Worm (Caenorhabditis elegans) whole organism, mixed stage, embryonic: ENCODE results near the gene srt-18.

ENCODE experiments used
- M03D4.4 ChIP-seq: sonication (generic microtip); optimal IDR thresholded peaks from 2 replicates; lab custom pipeline; 2017; ENCODE audit warnings: mild to moderate bottlenecking, missing genetic modification characterization, missing compliant biosample characterization
- bed-3 ChIP-seq: fragments of 200-800 bp; sonication (Bioruptor generic); optimal IDR thresholded peaks from 3 replicates; lab custom pipeline; 2018; ENCODE audit warnings: mild to moderate bottlenecking, missing genetic modification characterization, moderate library complexity, missing compliant biosample characterization
- blmp-1 ChIP-seq: fragments of 150-350 bp; optimal IDR thresholded peaks from 2 replicates; lab custom pipeline; 2014; ENCODE audit warnings: missing biosample characterization, missing genetic modification characterization
- ceh-39 ChIP-seq: fragments of 150-350 bp; optimal IDR thresholded peaks from 2 replicates; lab custom pipeline; 2014; ENCODE audit warnings: missing biosample characterization, missing genetic modification characterization
- ceh-43 ChIP-seq: fragments of 200-800 bp; sonication (Bioruptor generic); optimal IDR thresholded peaks from 2 replicates; lab custom pipeline; 2018; ENCODE audit warnings: mild to moderate bottlenecking, missing genetic modification characterization, moderate library complexity, missing compliant biosample characterization
- ceh-83 ChIP-seq: fragments of 200-800 bp; sonication (Bioruptor generic); optimal IDR thresholded peaks from 2 replicates; lab custom pipeline; 2018; ENCODE audit warnings: mild to moderate bottlenecking, missing genetic modification characterization, missing compliant biosample characterization
- ces-1 ChIP-seq: fragments of 150-350 bp; optimal IDR thresholded peaks from 2 replicates; lab custom pipeline; 2014; ENCODE audit warnings: missing biosample characterization, missing genetic modification reagents, missing genetic modification characterization
- drap-1 ChIP-seq: fragments of 200-800 bp; sonication (Bioruptor generic); optimal IDR thresholded peaks from 3 replicates; lab custom pipeline; 2018; ENCODE audit warnings: mild to moderate bottlenecking, missing genetic modification characterization, missing compliant biosample characterization
- elt-1 ChIP-seq: sonication (generic microtip); optimal IDR thresholded peaks from 2 replicates; lab custom pipeline; 2017; ENCODE audit warnings: missing genetic modification characterization, mild to moderate bottlenecking, missing compliant biosample characterization, antibody characterized with exemption, moderate library complexity, borderline replicate concordance; ENCODE audit not compliant: insufficient read depth
- elt-3 ChIP-seq: fragments of 150-350 bp; optimal IDR thresholded peaks from 2 replicates; lab custom pipeline; 2014; ENCODE audit warnings: missing biosample characterization, missing genetic modification characterization
- flh-1 ChIP-seq: fragments of 200-800 bp; sonication (Bioruptor generic); optimal IDR thresholded peaks from 2 replicates; lab custom pipeline; 2018; ENCODE audit warnings: mild to moderate bottlenecking, missing genetic modification characterization, moderate library complexity, missing compliant biosample characterization
- lin-13 ChIP-seq: fragments of 150-350 bp; optimal IDR thresholded peaks from 2 replicates; lab custom pipeline; 2014; ENCODE audit warnings: missing biosample characterization, missing genetic modification characterization
- lin-32 ChIP-seq: fragments of 200-800 bp; sonication (Bioruptor generic); optimal IDR thresholded peaks from 2 replicates; lab custom pipeline; 2018; ENCODE audit warnings: mild to moderate bottlenecking, missing genetic modification characterization, missing compliant biosample characterization
- lsy-2 ChIP-seq: fragments of 150-350 bp; optimal IDR thresholded peaks from 2 replicates; lab custom pipeline; 2014; ENCODE audit warnings: missing biosample characterization, missing genetic modification characterization
- mep-1 ChIP-seq: fragments of 150-350 bp; optimal IDR thresholded peaks from 2 replicates; lab custom pipeline; 2017; ENCODE audit warnings: missing biosample characterization, missing genetic modification reagents, missing genetic modification characterization, inconsistent platforms
- mls-2 ChIP-seq: sonication (generic microtip); optimal IDR thresholded peaks from 2 replicates; lab custom pipeline; 2016; ENCODE audit warnings: mild to moderate bottlenecking, missing genetic modification characterization, moderate library complexity, missing compliant biosample characterization
- nhr-12 ChIP-seq: fragments of 150-350 bp; optimal IDR thresholded peaks from 2 replicates; lab custom pipeline; 2014; ENCODE audit warnings: missing biosample characterization, missing genetic modification characterization
- nhr-2 ChIP-seq: fragments of 150-350 bp; optimal IDR thresholded peaks from 2 replicates; lab custom pipeline; 2014; ENCODE audit warnings: missing biosample characterization, missing genetic modification characterization
- nhr-237 ChIP-seq: fragments of 150-350 bp; optimal IDR thresholded peaks from 2 replicates; lab custom pipeline; 2014; ENCODE audit warnings: missing biosample characterization, missing genetic modification characterization
- nhr-28 ChIP-seq: fragments of 150-350 bp; optimal IDR thresholded peaks from 2 replicates; lab custom pipeline; 2014; ENCODE audit warnings: missing biosample characterization, missing genetic modification characterization
- nhr-76 ChIP-seq: sonication (generic microtip); optimal IDR thresholded peaks from 2 replicates; lab custom pipeline; 2017; ENCODE audit warnings: missing biosample characterization, missing genetic modification characterization
- pha-4 ChIP-seq: fragments of 150-350 bp; optimal IDR thresholded peaks from 2 replicates; lab custom pipeline; 2018; ENCODE audit warnings: missing biosample characterization, missing genetic modification reagents, missing genetic modification characterization
- sptf-1 ChIP-seq: sonication (generic microtip); optimal IDR thresholded peaks from 2 replicates; lab custom pipeline; 2017; ENCODE audit warnings: mild to moderate bottlenecking, missing genetic modification characterization, moderate library complexity, missing compliant biosample characterization
- tbx-8 ChIP-seq: fragments of 200-800 bp; sonication (Bioruptor generic); optimal IDR thresholded peaks from 2 replicates; lab custom pipeline; 2018; ENCODE audit warnings: mild to moderate bottlenecking, missing genetic modification characterization, moderate library complexity, missing compliant biosample characterization
- unc-120 ChIP-seq: sonication (generic microtip); optimal IDR thresholded peaks from 2 replicates; lab custom pipeline; 2017; ENCODE audit warnings: missing genetic modification characterization, missing compliant biosample characterization; ENCODE audit not compliant: poor library complexity, severe bottlenecking
- unc-39 ChIP-seq: fragments of 150-350 bp; optimal IDR thresholded peaks from 2 replicates; lab custom pipeline; 2014; ENCODE audit warnings: missing biosample characterization, missing genetic modification characterization
- unc-62 ChIP-seq: fragments of 150-350 bp; optimal IDR thresholded peaks from 2 replicates; lab custom pipeline; 2014; ENCODE audit warnings: missing biosample characterization, missing genetic modification reagents, missing genetic modification characterization
- ztf-11 ChIP-seq: fragments of 150-350 bp; optimal IDR thresholded peaks from 2 replicates; lab custom pipeline; 2014; ENCODE audit warnings: missing biosample characterization, missing genetic modification characterization

The srt-18 gene

ce11 chrV:9033267-9033666 lies 17.8 kb upstream of the srt-18 start, which contains the start of gene C25E10.4:
Gene C25E10.4, plus strand, starts transcription at chrV:9033567.
- no peak for TF ChIP-seq nhr-12 (tag; lab: Kevin White, UChicago)
- no peak for TF ChIP-seq unc-120 (tag; lab: Kevin White, UChicago)

ce11 chrV:9030248-9030647 lies 14.8 kb upstream of the srt-18 start, which contains the start of gene C25E10.5:
Gene C25E10.5, plus strand, starts transcription at chrV:9030548.
- TF ChIP-seq drap-1 (GFP tag; lab: Kevin White, UChicago) (no peak), lin-13 (tag; lab: Kevin White, UChicago) (no peak), mls-2 (tag; lab: Kevin White, UChicago) (no peak), nhr-76 (tag; lab: Kevin White, UChicago) (no peak), nhr-237 (no peak), flh-1 (GFP tag; lab: Kevin White, UChicago) (no peak)
- TF ChIP-seq, all 35 proteins: peak for 0

ce11 chrV:9024713-9025112 lies 9.3 kb upstream of the srt-18 start, which contains the start of gene bus-1:
Gene bus-1, minus strand, starts transcription at chrV:9024813.
- TF ChIP-seq lin-32 (GFP tag; lab: Kevin White, UChicago) (no peak), unc-39 (tag; lab: Kevin White, UChicago) (no peak), sptf-1 (tag; lab: Kevin White, UChicago) (no peak), mep-1 (no peak), unc-120 (tag; lab: Kevin White, UChicago) (no peak), flh-1 (GFP tag; lab: Kevin White, UChicago) (no peak), ceh-83 (GFP tag; lab: Kevin White, UChicago) (no peak), ztf-11 (tag; lab: Kevin White, UChicago) (no peak), nhr-28 (tag; lab: Kevin White, UChicago) (no peak), lsy-2 (tag; lab: Kevin White, UChicago) (no peak), blmp-1 (tag; lab: Kevin White, UChicago) (no peak), mls-2 (tag; lab: Kevin White, UChicago) (no peak), nhr-2 (tag; lab: Kevin White, UChicago) (no peak), ces-1 (no peak), nhr-237 (no peak), elt-3 (no peak), unc-62 (GFP tag; lab: Kevin White, UChicago) (no peak), tbx-8 (GFP tag; lab: Kevin White, UChicago) (no peak)

- TF ChIP-seq elt-3 (no peak), mls-2 (tag; lab: Kevin White, UChicago) (no peak), elt-1 (tag; lab: Kevin White, UChicago) (no peak), ceh-43 (GFP tag; lab: Kevin White, UChicago) (no peak), lsy-2 (tag; lab: Kevin White, UChicago) (no peak)
These were observed 6.6 kb upstream of the srt-18 start, which contains the start of gene oac-41 for ce11 chrV:9022078-9022477. Gene oac-41, minus strand, starts transcription at chrV:9022178.

ce11 chrV:9018871-9019270 lies 3.4 kb upstream of the srt-18 start:
- TF ChIP-seq nhr-2 (tag; lab: Kevin White, UChicago) (no peak), bed-3 (GFP tag; lab: Kevin White, UChicago) (no peak), pha-4 (tag; lab: Kevin White, UChicago) (no peak), ceh-39 (tag; lab: Kevin White, UChicago) (no peak)
- TF ChIP-seq, all 35 proteins: peak for 0

ce11 chrV:9016479-9016878 lies 1.0 kb upstream of the srt-18 start, which contains the start of gene oac-40:
Gene oac-40, plus strand, starts transcription at chrV:9016779.
- TF ChIP-seq mls-2 (tag; lab: Kevin White, UChicago) (no peak), elt-1 (tag; lab: Kevin White, UChicago) (no peak)

ce11 chrV:9013765-9014164 lies 1.7 kb downstream of the srt-18 start, which contains the start of gene srh-201:
Gene srh-201, minus strand, starts transcription at chrV:9013865.
- TF ChIP-seq ceh-39 (tag; lab: Kevin White, UChicago), result no peak
- TF ChIP-seq elt-3, result no peak
- TF ChIP-seq elt-1 (tag; lab: Kevin White, UChicago), result no peak
- TF ChIP-seq M03D4.4, result no peak
